Fruit fly (Drosophila melanogaster) whole organism, adult: ENCODE measurements around the gene hiw.

ENCODE experiments used
- CG11617 ChIP-seq: fragments of 200-800 bp; sonication (Bioruptor generic); optimal IDR thresholded peaks from 2 replicates; lab custom pipeline; 2017; ENCODE audit warnings: mild to moderate bottlenecking, missing biosample characterization, missing genetic modification reagents, missing genetic modification characterization
- CG12768 ChIP-seq: fragments of 200-800 bp; sonication (Bioruptor generic); optimal IDR thresholded peaks from 2 replicates; lab custom pipeline; 2017; ENCODE audit warnings: missing biosample characterization, missing genetic modification characterization, mild to moderate bottlenecking, moderate library complexity, missing genetic modification reagents
- CG14711 ChIP-seq: fragments of 200-800 bp; sonication (Bioruptor generic); optimal IDR thresholded peaks from 2 replicates; lab custom pipeline; 2018; ENCODE audit warnings: missing biosample characterization, mild to moderate bottlenecking, missing genetic modification characterization, moderate library complexity
- CG1620 ChIP-seq: fragments of 200-800 bp; sonication (Bioruptor generic); optimal IDR thresholded peaks from 2 replicates; lab custom pipeline; 2016; ENCODE audit warnings: missing biosample characterization, missing genetic modification characterization
- CG33017 ChIP-seq: fragments of 200-800 bp; sonication (Bioruptor generic); optimal IDR thresholded peaks from 2 replicates; lab custom pipeline; 2018; ENCODE audit warnings: missing biosample characterization, mild to moderate bottlenecking, missing genetic modification characterization, moderate library complexity
- CG5204 ChIP-seq: fragments of 200-800 bp; sonication (Bioruptor generic); optimal IDR thresholded peaks from 2 replicates; lab custom pipeline; 2016; ENCODE audit warnings: missing biosample characterization, missing genetic modification characterization
- CG7045 ChIP-seq: fragments of 200-800 bp; sonication (Bioruptor generic); optimal IDR thresholded peaks from 2 replicates; lab custom pipeline; 2017; ENCODE audit warnings: missing biosample characterization, mild to moderate bottlenecking, missing genetic modification characterization
- CG7101 ChIP-seq: fragments of 200-800 bp; sonication (Bioruptor generic); optimal IDR thresholded peaks from 2 replicates; lab custom pipeline; 2018; ENCODE audit warnings: missing biosample characterization, mild to moderate bottlenecking, missing genetic modification characterization, moderate library complexity
- Clk ChIP-seq: fragments of 200-800 bp; sonication (Bioruptor generic); optimal IDR thresholded peaks from 2 replicates; lab custom pipeline; 2017; ENCODE audit warnings: missing biosample characterization, missing genetic modification characterization
- Crg-1 ChIP-seq: fragments of 200-800 bp; sonication (Bioruptor generic); optimal IDR thresholded peaks from 2 replicates; lab custom pipeline; 2016; ENCODE audit warnings: missing biosample characterization, missing genetic modification characterization
- Hr96 ChIP-seq: fragments of 200-800 bp; sonication (Bioruptor generic); optimal IDR thresholded peaks from 2 replicates; lab custom pipeline; 2016; ENCODE audit warnings: missing biosample characterization, missing genetic modification characterization
- Mnt ChIP-seq: fragments of 200-800 bp; sonication (Bioruptor generic); optimal IDR thresholded peaks from 2 replicates; lab custom pipeline; 2016; ENCODE audit warnings: missing biosample characterization, mild to moderate bottlenecking, missing genetic modification characterization
- bab1 ChIP-seq: fragments of 200-800 bp; sonication (Bioruptor generic); optimal IDR thresholded peaks from 3 replicates; lab custom pipeline; 2019; ENCODE audit warnings: missing biosample characterization, mild to moderate bottlenecking, missing genetic modification characterization, moderate library complexity
- cic ChIP-seq: fragments of 200-800 bp; sonication (Bioruptor generic); optimal IDR thresholded peaks from 2 replicates; lab custom pipeline; 2017; ENCODE audit warnings: missing biosample characterization, mild to moderate bottlenecking, missing genetic modification characterization, moderate library complexity
- cnc ChIP-seq, 2 experiments: fragments of >200 bp; optimal IDR thresholded peaks; 2 replicates each; lab custom pipeline; 2017
- kay ChIP-seq: fragments of 200-800 bp; sonication (Bioruptor generic); peaks from one replicate; lab custom pipeline; 2016; ENCODE audit warnings: missing biosample characterization, missing genetic modification characterization, borderline replicate concordance
- ovo ChIP-seq: fragments of 200-800 bp; sonication (Bioruptor generic); optimal IDR thresholded peaks from 2 replicates; lab custom pipeline; 2016; ENCODE audit warnings: missing biosample characterization, missing genetic modification characterization
- pad ChIP-seq: fragments of 200-800 bp; sonication (Bioruptor generic); optimal IDR thresholded peaks from 3 replicates; lab custom pipeline; 2017; ENCODE audit warnings: missing biosample characterization, missing genetic modification characterization, mild to moderate bottlenecking, moderate library complexity, missing genetic modification reagents
- tj ChIP-seq: fragments of 200-800 bp; sonication (Bioruptor generic); optimal IDR thresholded peaks from 3 replicates; lab custom pipeline; 2017; ENCODE audit warnings: missing biosample characterization, mild to moderate bottlenecking, missing genetic modification characterization, moderate library complexity
- toe ChIP-seq: fragments of 200-800 bp; sonication (Bioruptor generic); optimal IDR thresholded peaks from 2 replicates; lab custom pipeline; 2016; ENCODE audit warnings: missing biosample characterization, missing genetic modification characterization

Gene hiw

DNA sequence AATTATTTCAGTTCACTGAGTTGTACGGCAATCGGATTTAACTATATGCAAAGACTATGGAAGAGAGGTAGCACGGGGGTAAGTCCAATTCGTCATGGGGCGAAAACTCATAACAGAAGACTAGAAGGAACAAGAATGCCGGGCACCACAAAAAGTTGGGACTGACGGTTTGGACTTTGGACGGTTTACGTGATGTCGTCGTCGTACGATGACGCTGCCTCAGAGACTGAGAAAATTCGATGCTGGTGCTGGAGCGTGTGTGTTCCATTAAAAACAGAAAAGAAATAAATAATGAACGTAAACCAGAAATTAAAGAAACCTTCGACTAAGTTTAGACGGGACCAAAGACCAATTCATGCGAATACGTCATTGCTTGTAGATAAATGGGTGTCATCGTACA, 16.7 kb upstream of the hiw start:
- TF ChIP-seq CG33017 (tag; lab: Kevin White, UChicago) (no peak), CG7045 (GFP tag; lab: Kevin White, UChicago) (no peak), Hr96 (GFP tag; lab: Kevin White, UChicago) (peak; percentile 21), cic (GFP tag; lab: Kevin White, UChicago) (no peak), CG12768 (GFP tag; lab: Kevin White, UChicago) (peak; percentile 60)

DNA sequence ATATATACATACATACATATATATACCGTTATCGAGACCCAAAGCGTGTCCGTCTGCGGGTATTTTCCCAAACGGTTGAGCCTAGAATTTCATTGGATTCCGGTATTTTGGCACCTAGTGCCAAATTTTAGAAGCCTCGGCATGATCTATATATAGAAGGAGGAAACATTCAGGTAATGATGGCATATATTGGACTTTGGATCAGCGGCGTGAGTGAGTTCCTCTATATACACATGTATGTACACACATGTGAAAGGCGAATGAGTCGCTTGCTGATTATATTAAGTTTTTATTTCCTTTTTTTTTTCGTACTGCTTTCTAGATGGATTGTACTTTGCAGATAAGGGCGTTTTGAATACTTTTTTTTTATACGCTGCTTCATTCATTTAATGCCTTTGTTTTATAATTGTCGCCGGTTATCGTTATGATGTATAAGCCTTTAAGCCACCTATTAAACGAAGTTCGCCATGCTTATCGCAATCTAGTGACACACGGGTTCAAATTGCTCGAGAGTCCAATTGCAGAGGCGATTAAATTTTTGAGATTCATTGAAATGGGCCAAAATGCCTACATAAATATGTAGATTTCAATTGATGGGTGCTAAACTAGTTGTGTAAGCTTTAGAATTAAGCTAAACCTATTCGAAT, 16.1 kb upstream of the hiw start:
- TF ChIP-seq toe (GFP tag; lab: Kevin White, UChicago) (peak; percentile 14), Crg-1 (no peak), Clk (no peak), kay (GFP tag; lab: Kevin White, UChicago) (peak; percentile 95), CG7045 (GFP tag; lab: Kevin White, UChicago) (no peak), cic (GFP tag; lab: Kevin White, UChicago) (peak; percentile 84), CG12768 (GFP tag; lab: Kevin White, UChicago) (peak; percentile 61)

DNA sequence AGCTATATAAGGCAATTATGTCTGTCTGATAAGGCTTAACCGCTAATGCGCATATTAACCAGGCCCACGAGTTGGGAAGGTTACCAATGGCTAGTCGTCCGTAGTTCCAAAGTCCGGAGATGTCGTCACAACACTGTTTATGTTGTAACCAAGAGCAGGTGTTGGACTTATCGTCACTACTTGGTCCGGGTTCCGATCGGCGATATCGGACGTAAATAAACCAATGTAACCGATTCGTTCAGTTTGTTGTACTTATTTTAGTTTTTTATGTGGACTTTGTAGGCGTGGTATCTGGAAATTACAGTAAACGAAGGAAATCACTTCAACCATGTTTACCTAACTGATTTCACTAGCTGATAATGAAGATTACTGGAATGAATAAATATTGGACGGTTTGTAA, 15.2 kb upstream of the hiw start:
- TF ChIP-seq Crg-1: peak; percentile 56
- TF ChIP-seq toe (GFP tag; lab: Kevin White, UChicago): no peak
- no peak for TF ChIP-seq Clk
- no peak for TF ChIP-seq CG5204
- no peak for TF ChIP-seq CG12768 (GFP tag; lab: Kevin White, UChicago)
- no peak for TF ChIP-seq CG33017 (tag; lab: Kevin White, UChicago)
- TF ChIP-seq ovo (GFP tag; lab: Kevin White, UChicago): peak; percentile 88
- no peak for TF ChIP-seq tj
- no peak for TF ChIP-seq pad
- no peak for TF ChIP-seq CG7045 (GFP tag; lab: Kevin White, UChicago)
- TF ChIP-seq cnc (optimal IDR thresholded peaks at IDR 0.05; lab: Kevin White, UChicago): no peak
- peak; percentile 79 for TF ChIP-seq cic (GFP tag; lab: Kevin White, UChicago)
- TF ChIP-seq kay (GFP tag; lab: Kevin White, UChicago): peak; percentile 73
- no peak for TF ChIP-seq bab1 (GFP tag; lab: Kevin White, UChicago)
- no peak for TF ChIP-seq Mnt (GFP tag; lab: Kevin White, UChicago)
- TF ChIP-seq CG1620 (GFP tag; lab: Kevin White, UChicago): no peak
- TF ChIP-seq CG11617: no peak
- peak; percentile 28 for TF ChIP-seq CG7101
- TF ChIP-seq Hr96 (GFP tag; lab: Kevin White, UChicago): peak; percentile 8
- peak; percentile 14 for TF ChIP-seq CG14711

DNA sequence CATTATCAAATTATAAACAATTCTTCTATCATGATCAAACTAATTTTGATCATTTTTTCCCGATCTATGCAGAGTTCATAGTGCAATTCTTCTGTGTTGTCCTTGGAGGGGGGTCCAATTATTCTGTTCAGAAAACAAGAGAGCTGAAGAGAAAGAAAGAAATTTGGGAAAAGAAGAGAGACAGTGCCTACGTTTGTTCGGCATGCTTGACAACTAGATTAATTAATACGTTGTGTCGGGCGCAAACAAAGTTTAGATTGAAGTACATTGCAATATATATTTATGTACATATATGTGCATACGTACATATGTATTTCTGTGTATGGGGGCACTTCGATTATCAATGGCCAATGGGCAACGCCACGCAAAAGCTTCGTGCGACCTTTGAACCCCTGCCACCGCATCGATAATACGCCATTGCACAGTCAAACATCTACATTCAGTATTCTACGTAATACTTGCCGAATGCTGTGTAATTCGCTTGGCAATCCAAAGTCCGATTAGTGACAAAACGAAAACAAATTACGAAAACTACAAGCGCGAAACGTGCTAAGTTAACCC, 14.4 kb upstream of the hiw start:
- TF ChIP-seq Hr96 (GFP tag; lab: Kevin White, UChicago) (peak; percentile 40), cic (GFP tag; lab: Kevin White, UChicago) (peak; percentile 40), pad (no peak), Clk (no peak), Mnt (GFP tag; lab: Kevin White, UChicago) (peak; percentile 3), CG7045 (GFP tag; lab: Kevin White, UChicago) (no peak), CG12768 (GFP tag; lab: Kevin White, UChicago) (peak; percentile 48), Crg-1 (no peak), tj (peak; percentile 45), CG33017 (tag; lab: Kevin White, UChicago) (no peak), toe (GFP tag; lab: Kevin White, UChicago) (no peak)

DNA sequence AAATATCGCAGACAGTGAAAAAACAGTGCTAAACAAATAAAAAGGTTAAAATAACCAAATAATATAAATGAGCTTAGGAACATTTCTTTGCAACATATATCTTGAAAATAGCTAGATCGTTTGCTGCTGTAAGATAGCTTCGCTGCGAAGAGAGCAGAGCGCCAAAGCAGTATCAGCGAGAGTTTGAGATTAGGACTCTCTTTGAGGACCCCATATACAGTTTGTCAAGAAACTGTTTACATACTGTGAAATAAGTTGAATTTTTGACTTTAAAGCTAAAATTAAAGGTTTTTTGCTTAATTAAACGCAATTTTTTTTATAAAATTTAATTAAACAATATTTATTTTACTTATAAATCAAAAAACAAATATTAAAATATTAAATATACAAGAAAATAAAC, 13.4 kb upstream of the hiw start:
- TF ChIP-seq CG1620 (GFP tag; lab: Kevin White, UChicago) (no peak), bab1 (GFP tag; lab: Kevin White, UChicago) (no peak), CG7101 (no peak), CG5204 (no peak), CG33017 (tag; lab: Kevin White, UChicago) (no peak), cnc (optimal IDR thresholded peaks at IDR 0.05; lab: Kevin White, UChicago) (no peak), Mnt (GFP tag; lab: Kevin White, UChicago) (no peak), cic (GFP tag; lab: Kevin White, UChicago) (no peak), CG7045 (GFP tag; lab: Kevin White, UChicago) (no peak), Clk (no peak), CG11617 (no peak), ovo (GFP tag; lab: Kevin White, UChicago) (no peak), Hr96 (GFP tag; lab: Kevin White, UChicago) (no peak), tj (no peak), CG14711 (no peak), Crg-1 (no peak), toe (GFP tag; lab: Kevin White, UChicago) (no peak), pad (no peak)

DNA sequence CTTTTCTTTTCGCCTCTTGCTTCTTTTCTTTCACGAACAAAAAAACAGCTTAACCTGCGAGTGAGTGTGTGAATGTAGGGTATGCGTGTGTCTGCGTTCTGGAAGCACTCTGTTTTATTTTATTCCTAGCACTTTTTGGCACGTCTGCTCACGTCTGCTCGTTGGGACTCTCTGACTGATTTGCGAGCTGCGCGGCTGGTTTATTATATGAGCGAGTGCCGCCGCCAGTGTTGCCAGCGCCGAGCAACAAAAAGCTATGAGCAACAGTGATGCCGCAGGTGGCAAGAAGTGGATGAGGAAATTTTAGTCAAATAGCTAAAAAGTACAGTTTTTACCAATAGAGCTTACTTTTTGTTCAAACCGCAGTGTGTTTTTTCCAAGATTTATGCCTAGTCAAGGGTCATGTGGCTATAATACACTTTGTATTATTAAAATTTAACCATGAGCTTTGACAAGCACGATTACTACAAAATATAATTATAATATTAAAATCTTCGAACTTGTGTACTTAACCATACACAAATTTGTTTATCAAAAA, 12.9 kb upstream of the hiw start, which contains the start of gene Lsd-2:
TSS of gene Lsd-2 (minus strand) at position 183 of the 538 bp plus-strand sequence.
- TF ChIP-seq Hr96 (GFP tag; lab: Kevin White, UChicago): peak; percentile 55
- peak; percentile 56 for TF ChIP-seq CG11617
- no peak for TF ChIP-seq tj
- TF ChIP-seq CG1620 (GFP tag; lab: Kevin White, UChicago): peak; percentile 79
- TF ChIP-seq cnc (optimal IDR thresholded peaks at IDR 0.05; lab: Kevin White, UChicago): no peak
- no peak for TF ChIP-seq Clk
- TF ChIP-seq CG7101: peak; percentile 33
- peak; percentile 66 for TF ChIP-seq CG14711
- peak; percentile 69 for TF ChIP-seq bab1 (GFP tag; lab: Kevin White, UChicago)
- peak; percentile 79 for TF ChIP-seq Mnt (GFP tag; lab: Kevin White, UChicago)
- TF ChIP-seq kay (GFP tag; lab: Kevin White, UChicago): peak; percentile 78
- TF ChIP-seq CG12768 (GFP tag; lab: Kevin White, UChicago): peak; percentile 15
- peak; percentile 10 for TF ChIP-seq Crg-1
- TF ChIP-seq toe (GFP tag; lab: Kevin White, UChicago): peak; percentile 29
- TF ChIP-seq CG5204: peak; percentile 44
